Fruit fly (Drosophila melanogaster) whole organism, prepupa: ENCODE measurements around the gene DppIII.

Source experiments
- CG9139 ChIP-seq: fragments of 200-800 bp; sonication (Bioruptor generic); optimal IDR thresholded peaks from 3 replicates; lab custom pipeline; 2017; ENCODE audit warnings: missing biosample characterization, mild to moderate bottlenecking, missing genetic modification characterization
- Gug ChIP-seq: fragments of 200-800 bp; sonication (Bioruptor generic); IDR thresholded peaks from 2 replicates; pipeline ENCODE4 v1.3.6; 2022; ENCODE audit warnings: missing biosample characterization, missing genetic modification characterization
- Hr38 ChIP-seq: sonication (Bioruptor generic); optimal IDR thresholded peaks from 2 replicates; lab custom pipeline; 2016; ENCODE audit warnings: missing biosample characterization, missing genetic modification characterization
- Sox14 ChIP-seq: fragments of 200-800 bp; sonication (Bioruptor generic); optimal IDR thresholded peaks from 3 replicates; lab custom pipeline; 2016; ENCODE audit warnings: missing biosample characterization, missing genetic modification characterization
- vri ChIP-seq: fragments of 200-800 bp; sonication (Bioruptor generic); optimal IDR thresholded peaks from 3 replicates; lab custom pipeline; 2016; ENCODE audit warnings: missing biosample characterization, mild to moderate bottlenecking, missing genetic modification characterization

DNA sequence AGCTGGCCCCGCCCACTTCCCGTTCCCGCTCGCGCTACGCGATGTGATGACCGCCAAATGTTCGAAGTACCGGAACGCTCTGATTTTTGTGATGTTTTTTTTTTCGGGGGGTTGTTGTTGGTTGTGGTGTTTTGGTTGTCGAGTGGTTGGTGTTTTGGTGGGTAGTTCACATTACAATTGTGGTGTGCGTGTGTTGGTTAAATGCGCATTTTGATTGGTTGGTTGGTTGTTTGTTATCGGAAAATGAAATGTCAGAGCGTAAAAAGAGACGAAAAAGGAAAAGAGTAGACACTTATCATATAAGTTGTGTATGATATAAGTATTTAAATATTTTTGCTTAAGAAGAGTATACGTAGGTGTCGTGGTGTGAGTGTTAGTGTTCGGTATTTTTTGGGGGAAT is 24.4 kb downstream of the DppIII start:
- TF ChIP-seq Sox14 (GFP tag; lab: Kevin White, UChicago) (no peak), vri (GFP tag; lab: Kevin White, UChicago) (no peak), Gug (GFP tag; lab: Robert Waterston, UW) (no peak), Hr38 (GFP tag; lab: Kevin White, UChicago) (no peak), CG9139 (GFP tag; lab: Kevin White, UChicago) (no peak)
